Fruit fly (Drosophila melanogaster): ENCODE results near the gene CG14314.

The CG14314 gene

dm6 chr3R:18168398-18168797 is 47.5 kb upstream of the CG14314 start (continued):
- TF ChIP-seq CG31224 (GFP tag; IDR thresholded peaks at IDR 0.05), result no peak
- TF ChIP-seq Med (GFP tag), result peak; percentile 89
- TF ChIP-seq CG12769 (tag; optimal IDR thresholded peaks at IDR 0.05), result no peak
- TF ChIP-seq usp (GFP tag; optimal IDR thresholded peaks at IDR 0.05), result no peak
- TF ChIP-seq CG7745 (tag; optimal IDR thresholded peaks at IDR 0.05), result no peak
- TF ChIP-seq CG12744 (GFP tag; optimal IDR thresholded peaks at IDR 0.05), result no peak
- no peak for TF ChIP-seq Mad (GFP tag; optimal IDR thresholded peaks at IDR 0.05)
- TF ChIP-seq Nf-YB (GFP tag; optimal IDR thresholded peaks at IDR 0.05), result no peak
- TF ChIP-seq CG15479 (GFP tag; optimal IDR thresholded peaks at IDR 0.05), result no peak
- TF ChIP-seq crol (GFP tag; IDR thresholded peaks at IDR 0.05), result no peak
- TF ChIP-seq CG10543 (GFP tag; optimal IDR thresholded peaks at IDR 0.05), result peak; percentile 73
- TF ChIP-seq Hey (tag; optimal IDR thresholded peaks at IDR 0.05), result no peak
- no peak for TF ChIP-seq CG10565 (GFP tag; optimal IDR thresholded peaks at IDR 0.05)
- TF ChIP-seq sima (GFP tag; optimal IDR thresholded peaks at IDR 0.05), result no peak
- no peak for TF ChIP-seq Mes4 (GFP tag; optimal IDR thresholded peaks at IDR 0.05)
- no peak for TF ChIP-seq Spps (tag; optimal IDR thresholded peaks at IDR 0.05)
- TF ChIP-seq CG17912 (GFP tag; optimal IDR thresholded peaks at IDR 0.05), result no peak
- TF ChIP-seq CG3995 (GFP tag; optimal IDR thresholded peaks at IDR 0.05), result peak; percentile 44
- peak; percentile 44; the same call in 1 of the 2 replicates for TF ChIP-seq E2f2 (GFP tag; IDR thresholded peaks at IDR 0.05)
- 0 out of 2 replicates have a peak, but pooled peaks have one; percentile 13 for TF ChIP-seq sens-2 (GFP tag; IDR thresholded peaks at IDR 0.05)
- TF ChIP-seq H15 (GFP tag; IDR thresholded peaks at IDR 0.05), result no peak
- TF ChIP-seq row (GFP tag; IDR thresholded peaks at IDR 0.05), result peak; percentile 63
- no peak for TF ChIP-seq grau (tag; optimal IDR thresholded peaks at IDR 0.05)
- TF ChIP-seq CG7357 (GFP tag; IDR thresholded peaks at IDR 0.05), result no peak
- no peak for TF ChIP-seq CG6254 (GFP tag; optimal IDR thresholded peaks at IDR 0.05)
- TF ChIP-seq Usf (GFP tag; optimal IDR thresholded peaks at IDR 0.05), result no peak
- TF ChIP-seq sob (GFP tag; IDR thresholded peaks at IDR 0.05), result peak; percentile 54
- TF ChIP-seq Dp (GFP tag; optimal IDR thresholded peaks at IDR 0.05), result peak; percentile 22
- no peak for TF ChIP-seq shn (GFP tag; optimal IDR thresholded peaks at IDR 0.05)
- TF ChIP-seq sqz (GFP tag; optimal IDR thresholded peaks at IDR 0.05), result peak; percentile 69
- no peak for TF ChIP-seq kni (GFP tag; optimal IDR thresholded peaks at IDR 0.05)
- peak; percentile 56 for TF ChIP-seq CTCF (GFP tag; optimal IDR thresholded peaks at IDR 0.05)
- no peak for TF ChIP-seq bowl (GFP tag; IDR thresholded peaks at IDR 0.05)
- no peak for TF ChIP-seq CrebB (tag; optimal IDR thresholded peaks at IDR 0.05)
- TF ChIP-seq stc (GFP tag; IDR thresholded peaks at IDR 0.05), result no peak
- no peak for TF ChIP-seq psq (GFP tag; optimal IDR thresholded peaks at IDR 0.05)
- no peak for TF ChIP-seq fd3F (GFP tag; optimal IDR thresholded peaks at IDR 0.05)
- no peak for TF ChIP-seq gcm (GFP tag; optimal IDR thresholded peaks at IDR 0.05)
- TF ChIP-seq Poxn (GFP tag; IDR thresholded peaks at IDR 0.05), result no peak
- TF ChIP-seq CG17829 (tag; optimal IDR thresholded peaks at IDR 0.05), result no peak
- TF ChIP-seq ssp (GFP tag; IDR thresholded peaks at IDR 0.05), result no peak
- TF ChIP-seq Hand (GFP tag; optimal IDR thresholded peaks at IDR 0.05), result peak; percentile 55
- no peak for TF ChIP-seq Kr (GFP tag; optimal IDR thresholded peaks at IDR 0.05)
- no peak for TF ChIP-seq CG1233 (GFP tag; optimal IDR thresholded peaks at IDR 0.05)
- no peak for TF ChIP-seq ewg (GFP tag; optimal IDR thresholded peaks at IDR 0.05)
- TF ChIP-seq Awh (GFP tag; IDR thresholded peaks at IDR 0.05), result no peak
- TF ChIP-seq Dip3 (GFP tag; optimal IDR thresholded peaks at IDR 0.05), result peak; percentile 21
- no peak for TF ChIP-seq jing (GFP tag; optimal IDR thresholded peaks at IDR 0.05)
- no peak for TF ChIP-seq Dek (tag; optimal IDR thresholded peaks at IDR 0.05)
- TF ChIP-seq tx (GFP tag; optimal IDR thresholded peaks at IDR 0.05), result no peak
- peak; percentile 52 for TF ChIP-seq BtbVII (GFP tag; optimal IDR thresholded peaks at IDR 0.05)
- TF ChIP-seq lola (GFP tag; optimal IDR thresholded peaks at IDR 0.05), result no peak
- TF ChIP-seq CG42726 (GFP tag; IDR thresholded peaks at IDR 0.05; ENCODE audit: partially characterized antibody), result no peak

Data from whole organism, embryonic.